Worm (Caenorhabditis elegans): ENCODE results near the gene clec-250.

Gene clec-250

ce11 chrV:18708015-18708414 lies 34.0 kb downstream of the clec-250 start:
- no peak for TF ChIP-seq hmg-4 (GFP tag; optimal IDR thresholded peaks at IDR 0.05)
- TF ChIP-seq tbx-37 (GFP tag; conservative IDR thresholded peaks at IDR 0.05): no peak
- TF ChIP-seq ama-1 (optimal IDR thresholded peaks at IDR 0.05): no peak
- TF ChIP-seq hmbx-1 (tag; optimal IDR thresholded peaks at IDR 0.05): no peak
- TF ChIP-seq sea-1 (GFP tag; conservative IDR thresholded peaks at IDR 0.05): no peak
- TF ChIP-seq scrt-1 (GFP tag; IDR thresholded peaks at IDR 0.05): no peak
- no peak for TF ChIP-seq hnd-1 (tag; optimal IDR thresholded peaks at IDR 0.05)
- no peak for TF ChIP-seq F13C5.2 (tag; optimal IDR thresholded peaks at IDR 0.05)
- no peak for TF ChIP-seq ceh-13 (GFP tag; optimal IDR thresholded peaks at IDR 0.05)
- no peak for TF ChIP-seq ceh-36 (tag; optimal IDR thresholded peaks at IDR 0.05)
- TF ChIP-seq pes-1 (GFP tag; IDR thresholded peaks at IDR 0.05): no peak
- no peak for TF ChIP-seq flt-1 (GFP tag; IDR thresholded peaks at IDR 0.05)
- TF ChIP-seq B0310.2 (tag; optimal IDR thresholded peaks at IDR 0.05): no peak
- no peak for TF ChIP-seq aly-1 (tag; optimal IDR thresholded peaks at IDR 0.05)

- no peak for TF ChIP-seq sea-1 (GFP tag; conservative IDR thresholded peaks at IDR 0.05)
- TF ChIP-seq tra-4 (tag; optimal IDR thresholded peaks at IDR 0.05): no peak
- TF ChIP-seq tbx-11 (GFP tag; IDR thresholded peaks at IDR 0.05): peak; percentile 3; the same call in 1 of the 2 replicates
- TF ChIP-seq ceh-36 (tag; optimal IDR thresholded peaks at IDR 0.05): no peak
Observed at ce11 chrV:18706063-18706620, 35.9 kb downstream of the clec-250 start, which contains the start of gene Y17D7C.1. TSS of gene Y17D7C.1 (plus strand) at chrV:18706570.

ce11 chrV:18705319-18706062 lies 36.5 kb downstream of the clec-250 start:
- TF ChIP-seq flt-1 (GFP tag; IDR thresholded peaks at IDR 0.05) (peak; percentile 35; the same call in 1 of the 2 replicates), hmg-4 (GFP tag; optimal IDR thresholded peaks at IDR 0.05) (no peak), tbx-11 (GFP tag; IDR thresholded peaks at IDR 0.05) (peak; percentile 65; the same call in 1 of the 2 replicates), ceh-36 (tag; optimal IDR thresholded peaks at IDR 0.05) (peak; percentile 22), ceh-13 (GFP tag; optimal IDR thresholded peaks at IDR 0.05) (no peak), tbx-37 (GFP tag; conservative IDR thresholded peaks at IDR 0.05) (no peak), hmbx-1 (tag; optimal IDR thresholded peaks at IDR 0.05) (no peak), pes-1 (GFP tag; IDR thresholded peaks at IDR 0.05) (no peak), tra-4 (tag; optimal IDR thresholded peaks at IDR 0.05) (no peak), aly-1 (tag; optimal IDR thresholded peaks at IDR 0.05) (no peak), sea-1 (GFP tag; conservative IDR thresholded peaks at IDR 0.05) (no peak)

- TF ChIP-seq ets-7 (tag; optimal IDR thresholded peaks at IDR 0.05): no peak
- no peak for TF ChIP-seq hnd-1 (tag; optimal IDR thresholded peaks at IDR 0.05)
- TF ChIP-seq hmbx-1 (tag; optimal IDR thresholded peaks at IDR 0.05): no peak
- TF ChIP-seq tbx-37 (GFP tag; conservative IDR thresholded peaks at IDR 0.05): no peak
- TF ChIP-seq tra-4 (tag; optimal IDR thresholded peaks at IDR 0.05): no peak
- TF ChIP-seq tbx-11 (GFP tag; IDR thresholded peaks at IDR 0.05): no peak
- no peak for TF ChIP-seq F13C5.2 (tag; optimal IDR thresholded peaks at IDR 0.05)
- no peak for TF ChIP-seq sea-1 (GFP tag; conservative IDR thresholded peaks at IDR 0.05)
- TF ChIP-seq ceh-36 (tag; optimal IDR thresholded peaks at IDR 0.05): no peak
- no peak for TF ChIP-seq scrt-1 (GFP tag; IDR thresholded peaks at IDR 0.05)
- TF ChIP-seq B0310.2 (tag; optimal IDR thresholded peaks at IDR 0.05): no peak
- TF ChIP-seq hmg-4 (GFP tag; optimal IDR thresholded peaks at IDR 0.05): no peak
- TF ChIP-seq ceh-13 (GFP tag; optimal IDR thresholded peaks at IDR 0.05): no peak
- TF ChIP-seq aly-1 (tag; optimal IDR thresholded peaks at IDR 0.05): no peak
- TF ChIP-seq flt-1 (GFP tag; IDR thresholded peaks at IDR 0.05): no peak
Observed at ce11 chrV:18701306-18701705, 40.7 kb downstream of the clec-250 start, which contains the start of gene Y69H2.9. TSS of gene Y69H2.9 (plus strand) at chrV:18701538.

ce11 chrV:18699326-18699725 lies 42.7 kb downstream of the clec-250 start, which contains the start of gene nhr-241:
TSS of gene nhr-241 (plus strand) at chrV:18699451.
- TF ChIP-seq hmg-4 (GFP tag; optimal IDR thresholded peaks at IDR 0.05): no peak

- TF ChIP-seq ets-7 (tag; optimal IDR thresholded peaks at IDR 0.05) (no peak), hnd-1 (tag; optimal IDR thresholded peaks at IDR 0.05) (no peak), tbx-11 (GFP tag; IDR thresholded peaks at IDR 0.05) (no peak), ceh-13 (GFP tag; optimal IDR thresholded peaks at IDR 0.05) (no peak), tbx-37 (GFP tag; conservative IDR thresholded peaks at IDR 0.05) (no peak), tra-4 (tag; optimal IDR thresholded peaks at IDR 0.05) (no peak), pes-1 (GFP tag; IDR thresholded peaks at IDR 0.05) (no peak), hmbx-1 (tag; optimal IDR thresholded peaks at IDR 0.05) (no peak), F13C5.2 (tag; optimal IDR thresholded peaks at IDR 0.05) (no peak), sea-1 (GFP tag; conservative IDR thresholded peaks at IDR 0.05) (no peak), ceh-36 (tag; optimal IDR thresholded peaks at IDR 0.05) (no peak), B0310.2 (tag; optimal IDR thresholded peaks at IDR 0.05) (no peak), flt-1 (GFP tag; IDR thresholded peaks at IDR 0.05) (no peak), scrt-1 (GFP tag; IDR thresholded peaks at IDR 0.05) (no peak), aly-1 (tag; optimal IDR thresholded peaks at IDR 0.05) (no peak)
Observed at ce11 chrV:18695469-18695868, 46.5 kb downstream of the clec-250 start.

ce11 chrV:18689681-18690080 lies 52.3 kb downstream of the clec-250 start, which contains the start of the genes ubc-19 and Y69H2.7:
TSS of gene ubc-19 (minus strand) at chrV:18689762.
TSS of gene Y69H2.7 (plus strand) at chrV:18689989.
- TF ChIP-seq hmg-4 (GFP tag; optimal IDR thresholded peaks at IDR 0.05): peak; percentile 5
- TF ChIP-seq F13C5.2 (tag; optimal IDR thresholded peaks at IDR 0.05): no peak

All from whole organism, early embryonic.